Worm (Caenorhabditis elegans) whole organism, mixed stage, embryonic: ENCODE data around the gene srx-33.

Experiments used
- ceh-39 ChIP-seq: fragments of 150-350 bp; optimal IDR thresholded peaks from 2 replicates; lab custom pipeline; 2014; ENCODE audit warnings: missing biosample characterization, missing genetic modification characterization
- elt-3 ChIP-seq: fragments of 150-350 bp; optimal IDR thresholded peaks from 2 replicates; lab custom pipeline; 2014; ENCODE audit warnings: missing biosample characterization, missing genetic modification characterization
- ham-2 ChIP-seq: fragments of 200-800 bp; sonication (Bioruptor generic); optimal IDR thresholded peaks from 2 replicates; lab custom pipeline; 2018; ENCODE audit warnings: mild to moderate bottlenecking, missing genetic modification characterization, missing compliant biosample characterization
- lin-13 ChIP-seq: fragments of 150-350 bp; optimal IDR thresholded peaks from 2 replicates; lab custom pipeline; 2014; ENCODE audit warnings: missing biosample characterization, missing genetic modification characterization
- lsy-2 ChIP-seq: fragments of 150-350 bp; optimal IDR thresholded peaks from 2 replicates; lab custom pipeline; 2014; ENCODE audit warnings: missing biosample characterization, missing genetic modification characterization
- mab-5 ChIP-seq: fragments of 150-350 bp; optimal IDR thresholded peaks from 2 replicates; lab custom pipeline; 2014; ENCODE audit warnings: missing biosample characterization, missing genetic modification characterization
- nhr-12 ChIP-seq: fragments of 150-350 bp; optimal IDR thresholded peaks from 2 replicates; lab custom pipeline; 2014; ENCODE audit warnings: missing biosample characterization, missing genetic modification characterization
- nhr-237 ChIP-seq: fragments of 150-350 bp; optimal IDR thresholded peaks from 2 replicates; lab custom pipeline; 2014; ENCODE audit warnings: missing biosample characterization, missing genetic modification characterization
- nhr-76 ChIP-seq: sonication (generic microtip); optimal IDR thresholded peaks from 2 replicates; lab custom pipeline; 2017; ENCODE audit warnings: missing biosample characterization, missing genetic modification characterization
- pha-4 ChIP-seq: fragments of 150-350 bp; optimal IDR thresholded peaks from 2 replicates; lab custom pipeline; 2018; ENCODE audit warnings: missing biosample characterization, missing genetic modification reagents, missing genetic modification characterization
- sem-2 ChIP-seq: fragments of 200-800 bp; sonication (Bioruptor generic); optimal IDR thresholded peaks from 2 replicates; lab custom pipeline; 2018; ENCODE audit warnings: mild to moderate bottlenecking, missing genetic modification characterization, missing compliant biosample characterization
- snpc-4 ChIP-seq: fragments of 150-350 bp; optimal IDR thresholded peaks from 2 replicates; lab custom pipeline; 2014; ENCODE audit warnings: missing biosample characterization, missing genetic modification characterization
- unc-39 ChIP-seq: fragments of 150-350 bp; optimal IDR thresholded peaks from 2 replicates; lab custom pipeline; 2014; ENCODE audit warnings: missing biosample characterization, missing genetic modification characterization
- unc-62 ChIP-seq: fragments of 150-350 bp; optimal IDR thresholded peaks from 2 replicates; lab custom pipeline; 2014; ENCODE audit warnings: missing biosample characterization, missing genetic modification reagents, missing genetic modification characterization

DNA sequence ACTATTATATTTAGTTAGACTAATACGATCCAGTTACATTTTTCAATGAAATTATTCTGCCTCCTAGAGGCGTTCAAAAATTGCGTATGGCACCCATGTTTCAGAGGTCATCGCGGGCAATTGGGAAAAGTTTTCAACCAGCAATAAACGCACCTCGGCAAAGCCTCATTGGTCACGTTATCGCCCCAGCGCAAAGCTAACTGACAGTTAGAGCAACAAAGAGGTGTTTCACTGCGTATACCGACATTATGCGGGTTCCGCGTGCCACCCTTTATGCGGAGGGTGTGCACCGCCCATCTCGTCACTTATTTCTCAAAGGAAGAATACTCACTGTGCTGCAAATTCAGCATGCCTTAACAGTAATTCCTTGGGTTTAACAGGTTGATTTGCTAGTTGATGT, 24.0 kb upstream of the srx-33 start:
- TF ChIP-seq unc-62 (GFP tag; lab: Kevin White, UChicago), result no peak
- TF ChIP-seq unc-39 (tag; lab: Kevin White, UChicago), result no peak
- no peak for TF ChIP-seq nhr-12
- TF ChIP-seq lsy-2, result no peak
- no peak for TF ChIP-seq mab-5 (tag; lab: Kevin White, UChicago)
- no peak for TF ChIP-seq nhr-237 (tag; lab: Kevin White, UChicago)
- TF ChIP-seq snpc-4 (tag; lab: Kevin White, UChicago), result no peak
- TF ChIP-seq ceh-39 (tag; lab: Kevin White, UChicago), result no peak
- no peak for TF ChIP-seq elt-3 (tag; lab: Kevin White, UChicago)
- TF ChIP-seq sem-2, result no peak
- no peak for TF ChIP-seq pha-4 (tag; lab: Kevin White, UChicago)
- no peak for TF ChIP-seq lin-13 (tag; lab: Kevin White, UChicago)
- no peak for TF ChIP-seq nhr-76 (tag; lab: Kevin White, UChicago)
- no peak for TF ChIP-seq ham-2 (GFP tag; lab: Kevin White, UChicago)
